Worm (Caenorhabditis elegans) whole organism, L1 larva: ENCODE measurements around the gene swip-10.

Source experiments
- ama-1 ChIP-seq: fragments of 150-350 bp; optimal IDR thresholded peaks from 2 replicates; lab custom pipeline; 2014
- dpl-1 ChIP-seq, 3 experiments: fragments of 150-350 bp in 2 of 3; sonication (generic microtip) in 1 of 3; optimal IDR thresholded peaks; 2 replicates each; lab custom pipeline; 2014 to 2017; ENCODE audit warnings: missing biosample characterization in 3 of 3, missing genetic modification characterization in 3 of 3, missing genetic modification reagents in 3 of 3
- elt-3 ChIP-seq, 6 experiments: fragments of 150-350 bp in 1 of 6; sonication (generic microtip); optimal IDR thresholded peaks; 2 replicates each; lab custom pipeline; 2017 to 2018; ENCODE audit warnings: missing biosample characterization in 6 of 6, missing genetic modification characterization in 6 of 6, inconsistent platforms in 1 of 6
- fos-1 ChIP-seq: fragments of 150-350 bp; optimal IDR thresholded peaks from 2 replicates; lab custom pipeline; 2014; ENCODE audit warnings: missing biosample characterization, missing genetic modification characterization
- isw-1 ChIP-seq: fragments of 200-800 bp; sonication (Bioruptor generic); IDR thresholded peaks from 2 replicates; pipeline ENCODE4 v1.3.6; 2022; ENCODE audit warnings: missing genetic modification characterization, missing compliant biosample characterization
- mdl-1 ChIP-seq, 2 experiments: fragments of 150-350 bp; optimal IDR thresholded peaks; 2 replicates each; lab custom pipeline; 2014 to 2017; ENCODE audit warnings: missing biosample characterization in 2 of 2, missing genetic modification characterization in 2 of 2, inconsistent platforms in 1 of 2
- nhr-28 ChIP-seq: fragments of 150-350 bp; optimal IDR thresholded peaks from 2 replicates; lab custom pipeline; 2014; ENCODE audit warnings: missing biosample characterization, missing genetic modification characterization
- nhr-90 ChIP-seq: sonication (generic microtip); optimal IDR thresholded peaks from 2 replicates; lab custom pipeline; 2016; ENCODE audit warnings: mild to moderate bottlenecking, missing genetic modification characterization, missing compliant biosample characterization; ENCODE audit not compliant: poor library complexity
- skn-1 ChIP-seq: fragments of 150-350 bp; optimal IDR thresholded peaks from 2 replicates; lab custom pipeline; 2014; ENCODE audit warnings: missing biosample characterization, missing genetic modification characterization
- unc-62 ChIP-seq: fragments of 150-350 bp; optimal IDR thresholded peaks from 2 replicates; lab custom pipeline; 2014; ENCODE audit warnings: missing biosample characterization, missing genetic modification reagents, missing genetic modification characterization

- no peak for TF ChIP-seq nhr-90 (tag; lab: Kevin White, UChicago)
- TF ChIP-seq elt-3 (tag; optimal IDR thresholded peaks at IDR 0.05; lab: Kevin White, UChicago) = no peak
- TF ChIP-seq mdl-1 (tag; optimal IDR thresholded peaks at IDR 0.05; lab: Kevin White, UChicago) = no peak
- no peak for TF ChIP-seq isw-1 (GFP tag; lab: Robert Waterston, UW)
- TF ChIP-seq dpl-1 (GFP tag; optimal IDR thresholded peaks at IDR 0.05; lab: Kevin White, UChicago) = no peak
- TF ChIP-seq fos-1 (tag; lab: Kevin White, UChicago) = no peak
- no peak for TF ChIP-seq nhr-28
- no peak for TF ChIP-seq unc-62
- TF ChIP-seq ama-1 (lab: Kevin White, UChicago) = no peak
- no peak for TF ChIP-seq skn-1 (tag; lab: Kevin White, UChicago)
Observed at ce11 chrX:2108682-2109081, 9.4 kb downstream of the swip-10 start, which contains the start of gene F53B1.2.
